Worm (Caenorhabditis elegans): Measurements from ENCODE around the gene srbc-70.

DNA sequence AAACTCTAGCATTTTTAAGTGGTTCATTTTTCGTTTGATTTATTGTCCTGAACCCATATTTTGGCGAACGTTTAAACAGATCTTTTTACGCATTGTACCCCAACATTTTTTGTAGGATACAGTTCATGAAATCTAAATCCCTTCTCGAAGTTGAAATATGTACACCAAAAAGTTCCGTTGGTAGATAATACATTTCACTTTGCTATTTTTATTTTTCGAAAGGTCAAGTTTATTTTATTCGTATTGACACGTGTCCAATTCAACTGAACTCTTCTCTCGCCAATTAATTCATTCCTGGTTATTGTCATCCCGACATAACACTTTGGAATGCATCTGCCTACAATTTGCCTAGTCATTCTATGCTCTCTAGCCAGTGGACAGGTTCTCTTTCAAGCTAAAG, 43.1 kb upstream of the srbc-70 start, which contains the start of gene F36A4.2:
- TF ChIP-seq tab-1 (GFP tag; IDR thresholded peaks at IDR 0.05): no peak
- no peak for TF ChIP-seq T22C8.4 (GFP tag; IDR thresholded peaks at IDR 0.05)
- no peak for TF ChIP-seq flt-1 (GFP tag; IDR thresholded peaks at IDR 0.05)
- no peak for TF ChIP-seq ztf-23 (GFP tag; IDR thresholded peaks at IDR 0.05)
- TF ChIP-seq med-1 (GFP tag; optimal IDR thresholded peaks at IDR 0.05; ENCODE audit: insufficient read depth): no peak
- TF ChIP-seq ztf-29 (GFP tag; IDR thresholded peaks at IDR 0.05): no peak
- TF ChIP-seq cog-1 (tag; optimal IDR thresholded peaks at IDR 0.05): no peak
